Worm (Caenorhabditis elegans): ENCODE results near the gene pqe-1.

Gene pqe-1

ce11 chrIII:5349250-5349649, 38.2 kb downstream of the pqe-1 start, which contains the start of gene thoc-5 (continued):
- TF ChIP-seq gei-8 (GFP tag; optimal IDR thresholded peaks at IDR 0.05) (no peak), ceh-20 (GFP tag; IDR thresholded peaks at IDR 0.05) (peak; percentile 75; the same call in 1 of the 2 replicates), tra-1 (GFP tag; IDR thresholded peaks at IDR 0.05) (peak; percentile 72; the same call in 1 of the 2 replicates), arid-1 (GFP tag; conservative IDR thresholded peaks at IDR 0.05) (peak; percentile 38; the same call in 1 of the 2 replicates), fos-1 (tag; optimal IDR thresholded peaks at IDR 0.05) (no peak), fkh-10 (GFP tag; optimal IDR thresholded peaks at IDR 0.05) (no peak), lin-1 (GFP tag; IDR thresholded peaks at IDR 0.05) (no peak), R02D3.7 (tag; optimal IDR thresholded peaks at IDR 0.05) (no peak), dmd-6 (GFP tag; IDR thresholded peaks at IDR 0.05) (peak; percentile 81), aly-2 (tag; optimal IDR thresholded peaks at IDR 0.05) (no peak), ceh-32 (tag; optimal IDR thresholded peaks at IDR 0.05; ENCODE audit: poor library complexity) (no peak), spr-1 (tag; optimal IDR thresholded peaks at IDR 0.05) (no peak), pha-4 (GFP tag; IDR thresholded peaks at IDR 0.05) (no peak), pha-4 (tag; optimal IDR thresholded peaks at IDR 0.05) (no peak), D1046.2 (GFP tag; IDR thresholded peaks at IDR 0.05) (0 out of 2 replicates have a peak, but pooled peaks have one; percentile 4), hlh-11 (tag; optimal IDR thresholded peaks at IDR 0.05) (peak; percentile 52), ceh-62 (tag; optimal IDR thresholded peaks at IDR 0.05) (no peak), Y105C5A.15 (GFP tag; IDR thresholded peaks at IDR 0.05) (no peak), unc-130 (GFP tag; optimal IDR thresholded peaks at IDR 0.05) (peak; percentile 94), skn-1 (tag; optimal IDR thresholded peaks at IDR 0.05) (no peak), snpc-4 (tag; optimal IDR thresholded peaks at IDR 0.05) (no peak), ceh-44 (GFP tag; IDR thresholded peaks at IDR 0.05) (peak; percentile 74; the same call in 1 of the 2 replicates), set-16 (GFP tag; IDR thresholded peaks at IDR 0.05) (no peak), nhr-111 (GFP tag; optimal IDR thresholded peaks at IDR 0.05) (no peak), unc-39 (tag; optimal IDR thresholded peaks at IDR 0.05) (no peak), zfp-2 (tag; optimal IDR thresholded peaks at IDR 0.05) (no peak), lir-3 (tag; optimal IDR thresholded peaks at IDR 0.05) (no peak), F44E2.7 (GFP tag; IDR thresholded peaks at IDR 0.05) (no peak)

DNA sequence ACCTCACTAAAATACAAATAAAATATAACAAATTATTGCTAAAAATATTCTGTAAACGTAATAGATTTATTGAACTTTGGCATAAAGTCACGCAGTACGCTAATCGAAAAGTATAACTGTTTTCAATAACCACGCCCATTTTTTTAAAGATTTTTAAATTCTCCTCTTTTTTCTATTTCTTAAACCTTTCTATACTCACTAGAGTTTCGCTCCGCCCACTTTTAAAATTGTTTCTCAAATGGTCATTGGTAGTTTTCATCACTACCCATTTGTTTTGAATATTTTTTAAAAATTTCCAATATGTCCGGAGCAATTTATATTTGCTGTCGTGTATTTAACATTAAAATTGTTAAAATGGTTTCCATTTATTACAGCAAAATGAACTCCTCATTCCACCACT, 50.9 kb downstream of the pqe-1 start, which contains the start of gene Y32H12A.1:
Gene Y32H12A.1, plus strand, starts transcription at position 301 of the 400 bp plus-strand sequence.
- no peak for TF ChIP-seq nhr-6 (tag; optimal IDR thresholded peaks at IDR 0.05)
- TF ChIP-seq dve-1 (tag; optimal IDR thresholded peaks at IDR 0.05; ENCODE audit: insufficient read depth): no peak
- TF ChIP-seq attf-4 (tag; optimal IDR thresholded peaks at IDR 0.05): no peak
- no peak for TF ChIP-seq skn-1 (tag; optimal IDR thresholded peaks at IDR 0.05)
- no peak for TF ChIP-seq nhr-237 (tag; optimal IDR thresholded peaks at IDR 0.05)
- no peak for TF ChIP-seq gei-8 (GFP tag; optimal IDR thresholded peaks at IDR 0.05)
- TF ChIP-seq madf-5 (GFP tag; IDR thresholded peaks at IDR 0.05): no peak
- TF ChIP-seq jun-1 (tag; optimal IDR thresholded peaks at IDR 0.05): no peak
- no peak for TF ChIP-seq hif-1 (tag; optimal IDR thresholded peaks at IDR 0.05)
- TF ChIP-seq nhr-28 (tag; optimal IDR thresholded peaks at IDR 0.05): no peak
- no peak for TF ChIP-seq mxl-2 (GFP tag; conservative IDR thresholded peaks at IDR 0.05)
- TF ChIP-seq zip-2 (tag; optimal IDR thresholded peaks at IDR 0.05): no peak
- TF ChIP-seq snpc-1.2 (GFP tag; IDR thresholded peaks at IDR 0.05): no peak
- TF ChIP-seq dmd-8 (GFP tag; IDR thresholded peaks at IDR 0.05): no peak

Data from whole organism, L4 larva.